Worm (Caenorhabditis elegans): Measurements from ENCODE around the gene C09F5.3.

C09F5.3 gene

DNA sequence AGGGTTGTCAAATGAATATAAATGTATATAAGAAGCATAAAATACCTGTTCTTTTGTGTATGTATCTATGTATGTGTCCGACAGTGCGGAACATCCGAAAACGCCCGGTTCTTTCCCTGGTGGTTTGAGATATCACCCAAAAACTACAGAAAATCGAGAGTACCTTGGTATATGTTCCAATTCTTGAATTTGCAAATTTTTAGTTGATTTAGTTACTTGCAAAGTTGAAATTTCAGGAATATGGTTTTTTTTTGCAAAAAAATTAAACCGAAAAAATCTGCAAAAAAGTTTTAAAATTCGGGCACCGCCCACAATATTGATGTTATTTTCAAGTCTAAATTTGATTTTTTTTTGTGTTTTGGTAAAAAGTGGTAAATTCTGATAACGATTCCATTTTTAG, 47.6 kb downstream of the C09F5.3 start, which contains the start of gene T19C3.2:
T19C3.2 (minus strand) TSS at position 101 of the 400 bp plus-strand sequence.
- TF ChIP-seq flt-1 (GFP tag; IDR thresholded peaks at IDR 0.05) (no peak), F13C5.2 (tag; optimal IDR thresholded peaks at IDR 0.05) (no peak)

DNA sequence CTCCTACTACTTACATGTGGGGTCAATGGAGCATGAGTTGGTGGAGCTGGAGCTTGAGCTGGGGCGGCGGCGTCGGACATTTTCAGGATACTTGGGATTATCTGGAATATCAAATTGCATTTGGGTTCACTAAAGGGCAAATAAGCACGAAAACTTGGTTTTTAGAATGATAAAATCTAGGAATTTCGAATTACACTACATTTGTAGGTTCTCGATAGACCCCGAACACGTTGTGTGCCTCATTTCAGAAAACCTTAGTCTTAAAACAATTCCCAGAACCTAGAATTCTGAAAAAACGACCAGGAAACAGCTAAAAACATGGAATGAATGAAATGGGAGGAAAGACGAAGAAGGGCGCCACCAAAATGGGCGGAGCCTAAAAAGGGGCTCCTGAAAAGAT, 50.6 kb downstream of the C09F5.3 start, which contains the start of gene T19C3.3:
T19C3.3 (minus strand) TSS at position 101 of the 400 bp plus-strand sequence.
- TF ChIP-seq ama-1 (optimal IDR thresholded peaks at IDR 0.05) = no peak
- TF ChIP-seq aly-1 (tag; optimal IDR thresholded peaks at IDR 0.05) = no peak
- TF ChIP-seq tra-4 (tag; optimal IDR thresholded peaks at IDR 0.05) = no peak
- TF ChIP-seq pes-1 (GFP tag; IDR thresholded peaks at IDR 0.05) = no peak
- TF ChIP-seq sea-1 (GFP tag; conservative IDR thresholded peaks at IDR 0.05) = no peak
- TF ChIP-seq hmbx-1 (tag; optimal IDR thresholded peaks at IDR 0.05) = no peak
- no peak for TF ChIP-seq F13C5.2 (tag; optimal IDR thresholded peaks at IDR 0.05)
- TF ChIP-seq ceh-13 (GFP tag; optimal IDR thresholded peaks at IDR 0.05) = no peak

DNA sequence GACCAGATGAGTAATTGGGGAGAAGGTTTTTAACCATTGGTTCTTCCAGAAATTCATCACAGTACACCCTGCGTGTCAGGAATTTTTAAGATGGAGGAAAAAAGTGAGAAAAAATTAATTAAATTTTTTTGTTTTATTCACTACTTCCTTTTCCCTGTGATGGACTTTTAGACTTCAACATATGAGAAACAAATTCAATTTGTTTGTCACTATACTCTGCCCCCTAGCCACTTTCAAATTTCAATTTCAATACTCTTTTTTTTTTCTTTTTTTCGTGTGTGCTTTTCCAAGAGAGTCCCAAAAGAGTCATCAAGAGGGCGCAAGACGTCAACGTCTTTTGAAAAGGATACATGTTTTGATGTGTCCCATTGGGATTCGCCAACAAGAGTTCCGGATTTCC, 52.3 kb downstream of the C09F5.3 start:
- TF ChIP-seq tbx-11 (GFP tag; IDR thresholded peaks at IDR 0.05) = no peak
- no peak for TF ChIP-seq pes-1 (GFP tag; IDR thresholded peaks at IDR 0.05)
- no peak for TF ChIP-seq ceh-36 (tag; optimal IDR thresholded peaks at IDR 0.05)
- TF ChIP-seq flt-1 (GFP tag; IDR thresholded peaks at IDR 0.05) = no peak
- no peak for TF ChIP-seq hmbx-1 (tag; optimal IDR thresholded peaks at IDR 0.05)
- no peak for TF ChIP-seq sea-1 (GFP tag; conservative IDR thresholded peaks at IDR 0.05)
- no peak for TF ChIP-seq tbx-37 (GFP tag; conservative IDR thresholded peaks at IDR 0.05)
- no peak for TF ChIP-seq ets-7 (tag; optimal IDR thresholded peaks at IDR 0.05)
- TF ChIP-seq B0310.2 (tag; optimal IDR thresholded peaks at IDR 0.05) = no peak
- no peak for TF ChIP-seq aly-1 (tag; optimal IDR thresholded peaks at IDR 0.05)
- no peak for TF ChIP-seq hmg-4 (GFP tag; optimal IDR thresholded peaks at IDR 0.05)
- TF ChIP-seq hnd-1 (tag; optimal IDR thresholded peaks at IDR 0.05) = no peak
- TF ChIP-seq tra-4 (tag; optimal IDR thresholded peaks at IDR 0.05) = no peak

All from whole organism, early embryonic.